Fruit fly (Drosophila melanogaster) whole organism, wandering third instar larva: ENCODE data around the gene CG42394.
A peak's percentile ranks its signal among the peaks of the same experiment; 100 is the strongest.

Experiments used
- Abd-B ChIP-seq: fragments of >200 bp; optimal IDR thresholded peaks from 2 replicates; lab custom pipeline; 2017; ENCODE audit warnings: missing biosample characterization, missing genetic modification characterization
- CG32264 ChIP-seq: fragments of 200-800 bp; sonication (Bioruptor generic); optimal IDR thresholded peaks from 2 replicates; lab custom pipeline; 2016; ENCODE audit warnings: missing biosample characterization, missing genetic modification characterization
- CG9705 ChIP-seq: fragments of 200-800 bp; sonication (Bioruptor generic); optimal IDR thresholded peaks from 2 replicates; lab custom pipeline; 2018; ENCODE audit warnings: missing biosample characterization, mild to moderate bottlenecking, missing genetic modification characterization
- CrebA ChIP-seq: fragments of 200-800 bp; sonication (Bioruptor generic); optimal IDR thresholded peaks from 2 replicates; lab custom pipeline; 2016; ENCODE audit warnings: missing biosample characterization, mild to moderate bottlenecking, missing genetic modification characterization, borderline replicate concordance
- Dfd ChIP-seq: fragments of >200 bp; optimal IDR thresholded peaks from 2 replicates; lab custom pipeline; 2017; ENCODE audit warnings: missing biosample characterization, missing genetic modification characterization
- Dif ChIP-seq: fragments of 200-275, 200-300 bp; sonication (Bioruptor generic); optimal IDR thresholded peaks from 2 replicates; lab custom pipeline; 2018; ENCODE audit warnings: missing biosample characterization, missing genetic modification characterization; ENCODE audit not compliant: partially characterized antibody
- GATAd ChIP-seq: sonication (Bioruptor generic); optimal IDR thresholded peaks from 2 replicates; lab custom pipeline; 2016; ENCODE audit warnings: missing biosample characterization, missing genetic modification characterization
- HLH106 ChIP-seq: fragments of 200-800 bp; optimal IDR thresholded peaks from 3 replicates; lab custom pipeline; 2019; ENCODE audit warnings: missing biosample characterization, mild to moderate bottlenecking, missing genetic modification characterization, moderate library complexity
- Hnf4 ChIP-seq: fragments of 200-800 bp; sonication (Bioruptor generic); optimal IDR thresholded peaks from 2 replicates; lab custom pipeline; 2016; ENCODE audit warnings: missing biosample characterization, mild to moderate bottlenecking, missing genetic modification characterization
- Hr78 ChIP-seq: fragments of >200 bp; optimal IDR thresholded peaks from 2 replicates; lab custom pipeline; 2017; ENCODE audit warnings: missing biosample characterization, missing genetic modification characterization
- Hr83 ChIP-seq: fragments of 200-300 bp; sonication (Bioruptor generic); optimal IDR thresholded peaks from 2 replicates; lab custom pipeline; 2016; ENCODE audit warnings: missing biosample characterization, mild to moderate bottlenecking, missing genetic modification characterization, moderate library complexity; ENCODE audit not compliant: poor library complexity, severe bottlenecking
- Jra ChIP-seq: sonication (Bioruptor generic); optimal IDR thresholded peaks from 2 replicates; lab custom pipeline; 2016; ENCODE audit warnings: missing biosample characterization, missing genetic modification characterization
- Mio ChIP-seq: sonication (Bioruptor generic); optimal IDR thresholded peaks from 2 replicates; lab custom pipeline; 2016; ENCODE audit warnings: missing biosample characterization, missing genetic modification characterization
- Myc ChIP-seq: fragments of >200 bp; optimal IDR thresholded peaks from 2 replicates; lab custom pipeline; 2017
- N ChIP-seq: fragments of >200 bp; optimal IDR thresholded peaks from 2 replicates; lab custom pipeline; 2018; ENCODE audit warnings: missing biosample characterization, missing external identifiers, missing genetic modification characterization
- OdsH ChIP-seq: fragments of 200-800 bp; sonication (Bioruptor generic); optimal IDR thresholded peaks from 2 replicates; lab custom pipeline; 2016; ENCODE audit warnings: missing biosample characterization, mild to moderate bottlenecking, missing genetic modification characterization
- Rel ChIP-seq, 2 experiments: fragments of 200-800 bp; sonication (Bioruptor generic) in 1 of 2; optimal IDR thresholded peaks; 2 replicates in 1 of 2; 3 replicates in 1 of 2; lab custom pipeline; 2016 to 2019; ENCODE audit warnings: mild to moderate bottlenecking in 2 of 2, missing biosample characterization in 2 of 2, missing genetic modification characterization in 2 of 2, moderate library complexity in 1 of 2
- Sp1 ChIP-seq: fragments of 200-800 bp; sonication (Bioruptor generic); optimal IDR thresholded peaks from 3 replicates; lab custom pipeline; 2019; ENCODE audit warnings: missing biosample characterization, mild to moderate bottlenecking, missing genetic modification characterization, moderate library complexity
- Vsx2 ChIP-seq: fragments of 200-300, 225-300 bp; sonication (Bioruptor generic); optimal IDR thresholded peaks from 2 replicates; lab custom pipeline; 2018; ENCODE audit warnings: missing biosample characterization, missing genetic modification characterization; ENCODE audit not compliant: partially characterized antibody
- br ChIP-seq: fragments of 200-800 bp; sonication (Bioruptor generic); optimal IDR thresholded peaks from 2 replicates; lab custom pipeline; 2016; ENCODE audit warnings: missing biosample characterization, missing genetic modification characterization
- brk ChIP-seq: fragments of 200-800 bp; sonication (Bioruptor generic); optimal IDR thresholded peaks from 2 replicates; lab custom pipeline; 2016; ENCODE audit warnings: missing biosample characterization, mild to moderate bottlenecking, missing genetic modification characterization
- dl ChIP-seq, 2 experiments: fragments of 175-275, 200-275 bp in 1 of 2; fragments of 200-275 bp in 1 of 2; sonication (Bioruptor generic); optimal IDR thresholded peaks; lab custom pipeline; 2018; ENCODE audit warnings: mild to moderate bottlenecking in 2 of 2, missing biosample characterization in 2 of 2, missing genetic modification characterization in 2 of 2, moderate library complexity in 2 of 2; ENCODE audit not compliant: partially characterized antibody in 2 of 2, insufficient read depth in 1 of 2
- dmrt93B ChIP-seq: fragments of 200-800 bp; sonication (Bioruptor generic); optimal IDR thresholded peaks from 2 replicates; lab custom pipeline; 2018; ENCODE audit warnings: missing biosample characterization, mild to moderate bottlenecking, missing genetic modification characterization
- dsf ChIP-seq: sonication (Bioruptor generic); optimal IDR thresholded peaks from 2 replicates; lab custom pipeline; 2016; ENCODE audit warnings: missing biosample characterization, missing genetic modification characterization, borderline replicate concordance
- ey ChIP-seq: fragments of 200-800 bp; sonication (Bioruptor generic); optimal IDR thresholded peaks from 2 replicates; lab custom pipeline; 2016; ENCODE audit warnings: missing biosample characterization, missing genetic modification characterization
- foxo ChIP-seq, 2 experiments: fragments of 200-800 bp; sonication (Bioruptor generic); optimal IDR thresholded peaks; 2 replicates in 1 of 2; 3 replicates in 1 of 2; lab custom pipeline; 2016 to 2017; ENCODE audit warnings: missing biosample characterization in 2 of 2, missing genetic modification characterization in 2 of 2
- fru ChIP-seq: fragments of 200-800 bp; sonication (Bioruptor generic); optimal IDR thresholded peaks from 3 replicates; lab custom pipeline; 2016; ENCODE audit warnings: missing biosample characterization, mild to moderate bottlenecking, missing genetic modification characterization
- h ChIP-seq: fragments of 200-800 bp; sonication (Bioruptor generic); optimal IDR thresholded peaks from 3 replicates; lab custom pipeline; 2016; ENCODE audit warnings: missing biosample characterization, mild to moderate bottlenecking, missing genetic modification characterization
- lola ChIP-seq: fragments of >200 bp; optimal IDR thresholded peaks from 2 replicates; lab custom pipeline; 2017; ENCODE audit warnings: missing biosample characterization, missing genetic modification characterization
- pan ChIP-seq: fragments of >200 bp; optimal IDR thresholded peaks from 2 replicates; lab custom pipeline; 2017
- psq ChIP-seq: fragments of 200-800 bp; sonication (Bioruptor generic); optimal IDR thresholded peaks from 3 replicates; lab custom pipeline; 2017; ENCODE audit warnings: missing biosample characterization, mild to moderate bottlenecking, missing genetic modification characterization, moderate library complexity
- rgr ChIP-seq: fragments of 200-800 bp; sonication (Bioruptor generic); optimal IDR thresholded peaks from 3 replicates; lab custom pipeline; 2016; ENCODE audit warnings: missing biosample characterization, mild to moderate bottlenecking, missing genetic modification characterization
- sage ChIP-seq: fragments of 200-800 bp; sonication (Bioruptor generic); optimal IDR thresholded peaks from 2 replicates; lab custom pipeline; 2016; ENCODE audit warnings: missing biosample characterization, mild to moderate bottlenecking, missing genetic modification characterization
- sv ChIP-seq: fragments of 200-800 bp; sonication (Bioruptor generic); optimal IDR thresholded peaks from 3 replicates; lab custom pipeline; 2016; ENCODE audit warnings: missing biosample characterization, missing genetic modification characterization
- usp ChIP-seq: fragments of >200 bp; optimal IDR thresholded peaks from 2 replicates; lab custom pipeline; 2017; ENCODE audit warnings: missing biosample characterization, missing genetic modification characterization
- woc ChIP-seq: sonication (Bioruptor generic); optimal IDR thresholded peaks from 2 replicates; lab custom pipeline; 2016; ENCODE audit warnings: missing biosample characterization, mild to moderate bottlenecking, missing genetic modification characterization

CG42394 gene

dm6 chr3R:10863446-10863819 is 13.8 kb downstream of the CG42394 start:
- TF ChIP-seq Dfd (GFP tag; lab: Kevin White, UChicago) (no peak), Sp1 (GFP tag; lab: Kevin White, UChicago) (no peak), Abd-B (GFP tag; lab: Kevin White, UChicago) (no peak), Mio (GFP tag; lab: Kevin White, UChicago) (no peak), brk (GFP tag; lab: Kevin White, UChicago) (no peak), CrebA (GFP tag; lab: Kevin White, UChicago) (no peak), fru (GFP tag; lab: Kevin White, UChicago) (no peak), h (GFP tag; lab: Kevin White, UChicago) (no peak), lola (GFP tag; lab: Kevin White, UChicago) (no peak), dsf (GFP tag; lab: Kevin White, UChicago) (no peak), sage (GFP tag; lab: Kevin White, UChicago) (no peak), dmrt93B (no peak), woc (GFP tag; lab: Kevin White, UChicago) (no peak), ey (no peak), GATAd (GFP tag; lab: Kevin White, UChicago) (no peak)

dm6 chr3R:10863956-10864355 is 14.3 kb downstream of the CG42394 start:
- TF ChIP-seq N, result no peak
- TF ChIP-seq Dif, result peak; percentile 59

- TF ChIP-seq Dif, result no peak
- TF ChIP-seq CG9705 (GFP tag; lab: Kevin White, UChicago), result peak; percentile 26
- TF ChIP-seq Jra (GFP tag; lab: Kevin White, UChicago), result no peak
- peak; percentile 33 for TF ChIP-seq h (GFP tag; lab: Kevin White, UChicago)
- no peak for TF ChIP-seq Hnf4 (GFP tag; lab: Kevin White, UChicago)
- peak; percentile 17 for TF ChIP-seq rgr (GFP tag; lab: Kevin White, UChicago)
- TF ChIP-seq sv (GFP tag; lab: Kevin White, UChicago), result no peak
- peak; percentile 75 for TF ChIP-seq Myc (lab: Kevin White, UChicago)
- TF ChIP-seq Sp1 (GFP tag; lab: Kevin White, UChicago), result peak; percentile 42
- TF ChIP-seq Rel (GFP tag; optimal IDR thresholded peaks at IDR 0.05; lab: Kevin White, UChicago), result no peak
- TF ChIP-seq Rel (tag; optimal IDR thresholded peaks at IDR 0.05; lab: Kevin White, UChicago), result peak; percentile 93
- peak; percentile 38 for TF ChIP-seq Hr83 (GFP tag; lab: Kevin White, UChicago)
Observed at dm6 chr3R:10868427-10868962, 18.9 kb downstream of the CG42394 start, which contains the start of the genes SelR and Tsp86D. Gene SelR (minus strand): TSS chr3R:10868642. Gene Tsp86D (plus strand): TSS chr3R:10868708.

- TF ChIP-seq Rel (GFP tag; optimal IDR thresholded peaks at IDR 0.05; lab: Kevin White, UChicago) (no peak), Rel (tag; optimal IDR thresholded peaks at IDR 0.05; lab: Kevin White, UChicago) (peak; percentile 35), dsf (GFP tag; lab: Kevin White, UChicago) (no peak)
Observed at dm6 chr3R:10870561-10870960, 20.9 kb downstream of the CG42394 start.

dm6 chr3R:10872148-10872783 is 22.6 kb downstream of the CG42394 start, which contains the start of gene Fdh:
Gene Fdh (minus strand): TSS chr3R:10872381.
- TF ChIP-seq woc (GFP tag; lab: Kevin White, UChicago) (peak; percentile 62), Mio (GFP tag; lab: Kevin White, UChicago) (no peak), br (GFP tag; lab: Kevin White, UChicago) (peak; percentile 50), dl (GFP tag; optimal IDR thresholded peaks at IDR 0.05; lab: Kevin White, UChicago; ENCODE audit: insufficient read depth in 1 of 2, partially characterized antibody in 2 of 2) (no peak), rgr (GFP tag; lab: Kevin White, UChicago) (peak; percentile 58), GATAd (GFP tag; lab: Kevin White, UChicago) (no peak), CG32264 (GFP tag; lab: Kevin White, UChicago) (no peak), dsf (GFP tag; lab: Kevin White, UChicago) (no peak), h (GFP tag; lab: Kevin White, UChicago) (peak; percentile 72), brk (GFP tag; lab: Kevin White, UChicago) (no peak), Hr78 (GFP tag; lab: Kevin White, UChicago) (no peak), Sp1 (GFP tag; lab: Kevin White, UChicago) (peak; percentile 68), Abd-B (GFP tag; lab: Kevin White, UChicago) (no peak), CG9705 (GFP tag; lab: Kevin White, UChicago) (peak; percentile 53), Hnf4 (GFP tag; lab: Kevin White, UChicago) (peak; percentile 67), OdsH (GFP tag; lab: Kevin White, UChicago) (peak; percentile 61), Myc (lab: Kevin White, UChicago) (no peak), CrebA (GFP tag; lab: Kevin White, UChicago) (no peak), usp (no peak), Hr83 (GFP tag; lab: Kevin White, UChicago) (peak; percentile 15), sv (GFP tag; lab: Kevin White, UChicago) (peak; percentile 2), foxo (GFP tag; optimal IDR thresholded peaks at IDR 0.05; lab: Kevin White, UChicago) (peak in 1 of 2 experiments; percentile 76), Vsx2 (GFP tag; lab: Kevin White, UChicago) (peak; percentile 80), fru (GFP tag; lab: Kevin White, UChicago) (peak; percentile 23), Dfd (GFP tag; lab: Kevin White, UChicago) (no peak), pan (no peak), psq (peak; percentile 57), dmrt93B (peak; percentile 15), HLH106 (peak; percentile 56), Jra (GFP tag; lab: Kevin White, UChicago) (peak; percentile 13), ey (peak; percentile 36)
